Worm (Caenorhabditis elegans): ENCODE measurements around the gene ags-3.
A peak's percentile ranks its signal among the peaks of the same experiment; 100 is the strongest.

The ags-3 gene

DNA sequence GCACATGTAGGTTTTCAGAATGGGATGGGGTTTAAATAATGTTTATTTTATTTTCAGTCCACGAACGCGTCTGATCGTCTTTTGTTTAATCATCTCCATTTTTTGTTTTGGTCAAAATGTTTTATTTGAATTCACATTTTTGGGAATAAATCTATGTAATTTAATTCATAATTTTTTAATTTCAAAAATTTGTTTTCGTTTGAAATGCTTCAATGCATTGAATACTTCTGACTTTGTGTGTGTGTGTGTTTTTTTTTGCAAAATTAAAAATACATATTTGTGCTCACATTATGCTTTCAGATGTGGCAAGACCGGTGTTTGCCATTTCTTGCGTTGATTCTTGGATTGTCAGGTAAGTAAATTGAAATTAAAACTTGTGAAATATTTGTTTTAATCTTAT is 48.5 kb downstream of the ags-3 start, which contains the start of gene nspg-13:
Gene nspg-13 (plus strand): TSS at position 301 of the 400 bp plus-strand sequence.
- TF ChIP-seq drap-1 (GFP tag; optimal IDR thresholded peaks at IDR 0.05) (no peak), lin-13 (tag; optimal IDR thresholded peaks at IDR 0.05) (no peak), bed-3 (GFP tag; optimal IDR thresholded peaks at IDR 0.05) (no peak), ztf-11 (tag; optimal IDR thresholded peaks at IDR 0.05) (no peak), mls-2 (tag; optimal IDR thresholded peaks at IDR 0.05) (no peak), unc-39 (tag; optimal IDR thresholded peaks at IDR 0.05) (no peak), unc-62 (GFP tag; optimal IDR thresholded peaks at IDR 0.05) (no peak), mep-1 (tag; optimal IDR thresholded peaks at IDR 0.05) (no peak), cnd-1 (tag; optimal IDR thresholded peaks at IDR 0.05) (no peak)

DNA sequence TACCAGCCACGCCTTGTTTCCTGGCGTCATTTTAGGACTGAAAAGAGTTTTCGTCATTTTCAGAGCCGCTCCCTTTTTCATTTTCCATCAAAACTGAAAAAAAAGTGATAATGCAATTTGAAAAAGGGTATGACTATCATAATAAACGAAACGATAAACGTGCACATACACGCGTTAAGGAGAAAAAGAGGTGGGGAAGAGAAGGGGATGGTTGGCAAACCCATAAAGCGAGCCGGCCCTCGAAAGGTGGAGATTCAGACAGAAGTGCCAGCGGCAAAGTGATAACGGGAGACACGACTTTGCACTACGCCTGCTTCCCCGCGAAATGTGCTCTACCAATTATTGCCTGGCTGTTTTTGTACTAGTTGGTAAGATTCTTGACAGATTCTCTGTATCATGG is 50.6 kb downstream of the ags-3 start, which contains the start of gene nspg-14:
Gene nspg-14 (plus strand): TSS at position 250 of the 400 bp plus-strand sequence.
- TF ChIP-seq nhr-237 (tag; optimal IDR thresholded peaks at IDR 0.05) (no peak), ztf-11 (tag; optimal IDR thresholded peaks at IDR 0.05) (no peak), bed-3 (GFP tag; optimal IDR thresholded peaks at IDR 0.05) (no peak), nhr-12 (tag; optimal IDR thresholded peaks at IDR 0.05) (no peak), M03D4.4 (tag; optimal IDR thresholded peaks at IDR 0.05) (no peak), sptf-1 (tag; optimal IDR thresholded peaks at IDR 0.05) (no peak), nhr-28 (tag; optimal IDR thresholded peaks at IDR 0.05) (no peak), unc-120 (tag; optimal IDR thresholded peaks at IDR 0.05; ENCODE audit: poor library complexity, severe bottlenecking) (no peak), mep-1 (tag; optimal IDR thresholded peaks at IDR 0.05) (no peak), cnd-1 (tag; optimal IDR thresholded peaks at IDR 0.05) (no peak), ceh-39 (tag; optimal IDR thresholded peaks at IDR 0.05) (no peak), ham-2 (GFP tag; optimal IDR thresholded peaks at IDR 0.05) (no peak), hlh-1 (tag; optimal IDR thresholded peaks at IDR 0.05) (no peak)

DNA sequence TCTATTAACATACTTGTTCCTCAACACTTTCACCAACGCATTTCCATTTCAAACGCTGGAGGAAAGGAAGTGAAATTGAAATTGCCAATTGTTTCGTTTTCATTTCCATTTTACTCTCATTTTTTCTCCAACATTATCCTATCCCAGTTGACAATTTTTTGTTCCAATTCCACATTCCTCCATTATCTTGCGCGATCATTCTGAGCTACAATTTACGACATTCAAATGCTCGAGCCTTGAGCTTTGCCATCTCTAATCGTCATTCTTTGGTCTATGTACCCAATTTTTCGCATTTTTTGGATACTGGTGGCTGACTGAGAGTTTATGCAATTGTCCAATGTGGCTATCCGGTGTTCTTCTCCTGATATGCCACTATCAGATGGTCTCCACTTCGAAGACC is 53.8 kb downstream of the ags-3 start, which contains the start of gene Y34B4A.10:
Gene Y34B4A.10 (plus strand): TSS at position 301 of the 400 bp plus-strand sequence.
- no peak for TF ChIP-seq cnd-1 (tag; optimal IDR thresholded peaks at IDR 0.05)
- TF ChIP-seq drap-1 (GFP tag; optimal IDR thresholded peaks at IDR 0.05), result no peak
- TF ChIP-seq mab-5 (tag; optimal IDR thresholded peaks at IDR 0.05), result no peak
- no peak for TF ChIP-seq nhr-28 (tag; optimal IDR thresholded peaks at IDR 0.05)
- no peak for TF ChIP-seq blmp-1 (tag; optimal IDR thresholded peaks at IDR 0.05)
- no peak for TF ChIP-seq unc-120 (tag; optimal IDR thresholded peaks at IDR 0.05; ENCODE audit: poor library complexity, severe bottlenecking)
- TF ChIP-seq zip-8 (tag; optimal IDR thresholded peaks at IDR 0.05), result no peak
- TF ChIP-seq flh-1 (GFP tag; optimal IDR thresholded peaks at IDR 0.05), result no peak
- TF ChIP-seq unc-39 (tag; optimal IDR thresholded peaks at IDR 0.05), result no peak
- TF ChIP-seq pha-4 (tag; optimal IDR thresholded peaks at IDR 0.05), result no peak
- TF ChIP-seq mls-2 (tag; optimal IDR thresholded peaks at IDR 0.05), result no peak
- no peak for TF ChIP-seq unc-62 (GFP tag; optimal IDR thresholded peaks at IDR 0.05)
- no peak for TF ChIP-seq bed-3 (GFP tag; optimal IDR thresholded peaks at IDR 0.05)
- no peak for TF ChIP-seq ceh-39 (tag; optimal IDR thresholded peaks at IDR 0.05)

DNA sequence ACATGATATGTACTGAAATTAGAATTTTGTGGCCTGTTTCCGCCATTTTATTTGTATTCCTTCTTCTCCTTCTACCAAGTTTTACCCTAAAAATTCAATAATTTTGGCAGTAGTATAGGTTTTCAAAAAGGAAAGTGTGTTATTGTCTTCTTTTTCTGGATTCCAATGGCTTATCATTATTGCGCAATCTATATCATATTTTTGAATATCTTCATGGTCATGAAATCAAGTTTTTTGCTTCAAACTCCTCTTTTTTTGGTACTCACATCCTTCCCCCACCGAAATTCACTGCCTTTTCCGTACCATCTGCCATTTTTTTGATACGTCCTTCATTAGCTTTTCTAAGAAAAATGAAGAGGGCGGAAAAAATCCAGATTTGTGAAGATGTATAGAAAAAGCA is 54.6 kb downstream of the ags-3 start:
- TF ChIP-seq cnd-1 (tag; optimal IDR thresholded peaks at IDR 0.05) (no peak), zip-8 (tag; optimal IDR thresholded peaks at IDR 0.05) (peak; percentile 69)

DNA sequence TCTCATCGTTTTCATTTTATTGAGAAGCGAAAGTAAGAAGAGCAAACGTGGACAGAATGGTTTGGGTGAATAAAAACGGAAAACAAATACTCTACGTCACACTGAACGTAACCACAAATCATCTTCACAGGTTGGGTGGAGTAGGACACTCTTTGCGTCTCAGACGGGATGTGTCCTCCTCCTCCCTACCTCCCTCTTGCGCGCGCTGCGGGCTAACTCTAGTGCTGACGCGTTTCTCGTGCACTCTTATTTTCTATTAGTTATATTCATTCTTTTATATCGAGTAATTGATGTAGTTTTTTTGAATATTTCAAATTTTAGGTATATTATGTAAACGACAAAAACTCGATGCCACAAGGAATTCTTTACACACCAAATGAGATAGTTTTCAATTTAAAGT is 59.4 kb downstream of the ags-3 start, which contains the start of gene Y34B4A.7:
Gene Y34B4A.7 (plus strand): TSS at position 297 of the 400 bp plus-strand sequence.
- TF ChIP-seq lin-13 (tag; optimal IDR thresholded peaks at IDR 0.05) (peak; percentile 76), sptf-1 (tag; optimal IDR thresholded peaks at IDR 0.05) (peak; percentile 6), M03D4.4 (tag; optimal IDR thresholded peaks at IDR 0.05) (no peak), tbx-8 (GFP tag; optimal IDR thresholded peaks at IDR 0.05) (no peak), mep-1 (tag; optimal IDR thresholded peaks at IDR 0.05) (peak; percentile 23), hlh-1 (tag; optimal IDR thresholded peaks at IDR 0.05) (peak; percentile 28), mls-2 (tag; optimal IDR thresholded peaks at IDR 0.05) (no peak), nhr-2 (tag; optimal IDR thresholded peaks at IDR 0.05) (no peak), mab-5 (tag; optimal IDR thresholded peaks at IDR 0.05) (no peak), pha-4 (tag; optimal IDR thresholded peaks at IDR 0.05) (peak; percentile 51), nhr-76 (tag; optimal IDR thresholded peaks at IDR 0.05) (no peak), unc-62 (GFP tag; optimal IDR thresholded peaks at IDR 0.05) (no peak), elt-1 (tag; optimal IDR thresholded peaks at IDR 0.05; ENCODE audit: borderline replicate concordance, insufficient read depth) (no peak), blmp-1 (tag; optimal IDR thresholded peaks at IDR 0.05) (no peak), ztf-11 (tag; optimal IDR thresholded peaks at IDR 0.05) (no peak), lsy-2 (tag; optimal IDR thresholded peaks at IDR 0.05) (peak; percentile 39), drap-1 (GFP tag; optimal IDR thresholded peaks at IDR 0.05) (no peak)

All from whole organism, mixed stage, embryonic.